Worm (Caenorhabditis elegans) whole organism, L3 larva: Measurements from ENCODE around the gene ztf-13.

Experiments
- R02D3.7 ChIP-seq: fragments of 150-350 bp; optimal IDR thresholded peaks from 2 replicates; lab custom pipeline; 2014; ENCODE audit warnings: missing biosample characterization, missing genetic modification characterization
- ZK546.5 ChIP-seq: sonication (generic microtip); optimal IDR thresholded peaks from 2 replicates; lab custom pipeline; 2017; ENCODE audit warnings: missing biosample characterization, missing genetic modification characterization
- aly-2 ChIP-seq: fragments of 150-350 bp; optimal IDR thresholded peaks from 2 replicates; lab custom pipeline; 2014; ENCODE audit warnings: missing biosample characterization, missing genetic modification characterization
- ama-1 ChIP-seq: fragments of 150-350 bp; optimal IDR thresholded peaks from 2 replicates; lab custom pipeline; 2018
- ceh-28 ChIP-seq: fragments of 150-350 bp; optimal IDR thresholded peaks from 2 replicates; lab custom pipeline; 2014; ENCODE audit warnings: missing biosample characterization, missing genetic modification reagents, missing genetic modification characterization
- ceh-82 ChIP-seq: fragments of 150-350 bp; optimal IDR thresholded peaks from 2 replicates; lab custom pipeline; 2014; ENCODE audit warnings: missing biosample characterization, missing genetic modification characterization
- ceh-9 ChIP-seq: sonication (generic microtip); optimal IDR thresholded peaks from 2 replicates; lab custom pipeline; 2018; ENCODE audit warnings: missing biosample characterization, missing genetic modification characterization
- daf-12 ChIP-seq: fragments of 150-350 bp; optimal IDR thresholded peaks from 2 replicates; lab custom pipeline; 2014; ENCODE audit warnings: missing biosample characterization, missing genetic modification reagents, missing genetic modification characterization
- egl-27 ChIP-seq: sonication (generic microtip); optimal IDR thresholded peaks from 4 replicates; lab custom pipeline; 2017; ENCODE audit warnings: missing biosample characterization, missing genetic modification reagents, missing genetic modification characterization
- egl-5 ChIP-seq: fragments of 150-350 bp; optimal IDR thresholded peaks from 2 replicates; lab custom pipeline; 2017; ENCODE audit warnings: missing biosample characterization, missing genetic modification reagents, missing genetic modification characterization, inconsistent platforms
- elt-1 ChIP-seq: fragments of 150-350 bp; optimal IDR thresholded peaks from 2 replicates; lab custom pipeline; 2014; ENCODE audit warnings: missing biosample characterization, missing genetic modification characterization
- elt-2 ChIP-seq: sonication (generic microtip); optimal IDR thresholded peaks from 2 replicates; lab custom pipeline; 2016; ENCODE audit warnings: missing genetic modification reagents, mild to moderate bottlenecking, missing genetic modification characterization, missing compliant biosample characterization
- elt-3 ChIP-seq, 3 experiments: fragments of 150-350 bp in 1 of 3; sonication (generic microtip) in 2 of 3; optimal IDR thresholded peaks; 2 replicates in 2 of 3; 4 replicates in 1 of 3; lab custom pipeline; 2014 to 2017; ENCODE audit warnings: missing biosample characterization in 3 of 3, missing genetic modification characterization in 3 of 3
- eor-1 ChIP-seq, 2 experiments: fragments of 150-350 bp; optimal IDR thresholded peaks; 2 replicates each; lab custom pipeline; 2014 to 2018; ENCODE audit warnings: missing biosample characterization in 2 of 2, missing genetic modification characterization in 2 of 2
- fkh-10 ChIP-seq: sonication (generic microtip); optimal IDR thresholded peaks from 2 replicates; lab custom pipeline; 2017; ENCODE audit warnings: missing biosample characterization, missing genetic modification reagents, missing genetic modification characterization
- fkh-2 ChIP-seq: fragments of 150-350 bp; optimal IDR thresholded peaks from 2 replicates; lab custom pipeline; 2014; ENCODE audit warnings: missing biosample characterization, missing genetic modification reagents, missing genetic modification characterization
- fos-1 ChIP-seq: fragments of 150-350 bp; optimal IDR thresholded peaks from 2 replicates; lab custom pipeline; 2014; ENCODE audit warnings: missing biosample characterization, missing genetic modification characterization
- hmg-11 ChIP-seq: sonication (generic microtip); optimal IDR thresholded peaks from 2 replicates; lab custom pipeline; 2016; ENCODE audit warnings: missing genetic modification characterization, missing compliant biosample characterization
- jun-1 ChIP-seq: fragments of 150-350 bp; optimal IDR thresholded peaks from 2 replicates; lab custom pipeline; 2014; ENCODE audit warnings: missing biosample characterization, missing genetic modification reagents, missing genetic modification characterization
- lin-15B ChIP-seq: fragments of 150-350 bp; optimal IDR thresholded peaks from 2 replicates; lab custom pipeline; 2014; ENCODE audit warnings: missing biosample characterization, missing genetic modification characterization
- lsy-12 ChIP-seq: sonication (generic microtip); optimal IDR thresholded peaks from 2 replicates; lab custom pipeline; 2016; ENCODE audit warnings: mild to moderate bottlenecking, missing genetic modification characterization, missing compliant biosample characterization
- mdl-1 ChIP-seq: fragments of 150-350 bp; optimal IDR thresholded peaks from 2 replicates; lab custom pipeline; 2014; ENCODE audit warnings: missing biosample characterization, missing genetic modification characterization
- mml-1 ChIP-seq: fragments of 150-350 bp; sonication (generic microtip); optimal IDR thresholded peaks from 3 replicates; lab custom pipeline; 2014; ENCODE audit warnings: missing biosample characterization, missing genetic modification characterization
- nfya-1 ChIP-seq: sonication (generic microtip); optimal IDR thresholded peaks from 2 replicates; lab custom pipeline; 2017; ENCODE audit warnings: missing genetic modification characterization, mild to moderate bottlenecking, missing compliant biosample characterization, antibody characterized with exemption, moderate library complexity; ENCODE audit not compliant: insufficient read depth
- nhr-11 ChIP-seq: fragments of 150-350 bp; optimal IDR thresholded peaks from 2 replicates; lab custom pipeline; 2014; ENCODE audit warnings: missing biosample characterization, missing genetic modification characterization
- nhr-23 ChIP-seq: fragments of 150-350 bp; optimal IDR thresholded peaks from 2 replicates; lab custom pipeline; 2014; ENCODE audit warnings: missing biosample characterization, missing genetic modification reagents, missing genetic modification characterization
- nhr-28 ChIP-seq: fragments of 150-350 bp; optimal IDR thresholded peaks from 2 replicates; lab custom pipeline; 2014; ENCODE audit warnings: missing biosample characterization, missing genetic modification characterization
- nhr-43 ChIP-seq: sonication (generic microtip); optimal IDR thresholded peaks from 2 replicates; lab custom pipeline; 2016; ENCODE audit warnings: mild to moderate bottlenecking, missing genetic modification characterization, missing compliant biosample characterization; ENCODE audit not compliant: poor library complexity, severe bottlenecking
- nhr-67 ChIP-seq: fragments of 150-350 bp; optimal IDR thresholded peaks from 2 replicates; lab custom pipeline; 2014; ENCODE audit warnings: missing biosample characterization, missing genetic modification characterization
- nhr-76 ChIP-seq: fragments of 150-350 bp; sonication (generic microtip); optimal IDR thresholded peaks from 5 replicates; lab custom pipeline; 2014; ENCODE audit warnings: missing biosample characterization, missing genetic modification characterization
- nhr-77 ChIP-seq: fragments of 150-350 bp; optimal IDR thresholded peaks from 2 replicates; lab custom pipeline; 2014; ENCODE audit warnings: missing biosample characterization, missing genetic modification characterization
- pha-4 ChIP-seq: fragments of 150-350 bp; optimal IDR thresholded peaks from 2 replicates; lab custom pipeline; 2014; ENCODE audit warnings: missing biosample characterization, missing genetic modification reagents, missing genetic modification characterization
- sea-2 ChIP-seq: fragments of 150-350 bp; sonication (generic microtip); optimal IDR thresholded peaks from 4 replicates; lab custom pipeline; 2014; ENCODE audit warnings: missing biosample characterization, missing genetic modification reagents, missing genetic modification characterization
- skn-1 ChIP-seq: fragments of 150-350 bp; optimal IDR thresholded peaks from 2 replicates; lab custom pipeline; 2014; ENCODE audit warnings: missing biosample characterization, missing genetic modification characterization
- snpc-4 ChIP-seq: fragments of 150-350 bp; optimal IDR thresholded peaks from 2 replicates; lab custom pipeline; 2014; ENCODE audit warnings: missing biosample characterization, missing genetic modification characterization
- tbx-2 ChIP-seq: sonication (generic microtip); optimal IDR thresholded peaks from 2 replicates; lab custom pipeline; 2016; ENCODE audit warnings: mild to moderate bottlenecking, missing genetic modification characterization, missing compliant biosample characterization
- unc-39 ChIP-seq: sonication (generic microtip); optimal IDR thresholded peaks from 4 replicates; lab custom pipeline; 2017; ENCODE audit warnings: missing biosample characterization, missing genetic modification characterization
- unc-62 ChIP-seq: fragments of 150-350 bp; sonication (generic microtip); optimal IDR thresholded peaks from 4 replicates; lab custom pipeline; 2014; ENCODE audit warnings: missing biosample characterization, missing genetic modification reagents, missing genetic modification characterization
- ztf-11 ChIP-seq: fragments of 150-350 bp; optimal IDR thresholded peaks from 2 replicates; lab custom pipeline; 2014; ENCODE audit warnings: missing biosample characterization, missing genetic modification characterization
- ztf-4 ChIP-seq: fragments of 150-350 bp; optimal IDR thresholded peaks from 2 replicates; lab custom pipeline; 2014; ENCODE audit warnings: missing biosample characterization, missing genetic modification characterization

The ztf-13 gene

ce11 chrX:3063274-3063673 is 38.7 kb downstream of the ztf-13 start, which contains the start of gene ceh-30:
Gene ceh-30 (plus strand): TSS chrX:3063574.
- TF ChIP-seq lsy-12 (tag; lab: Kevin White, UChicago) (no peak), sea-2 (no peak), egl-5 (no peak), mdl-1 (no peak), ZK546.5 (tag; lab: Kevin White, UChicago) (no peak), R02D3.7 (no peak), elt-2 (tag; lab: Kevin White, UChicago) (no peak)

- TF ChIP-seq nhr-11 (tag; lab: Kevin White, UChicago) (no peak), ztf-4 (tag; lab: Kevin White, UChicago) (no peak), jun-1 (tag; lab: Kevin White, UChicago) (no peak), fkh-2 (no peak), nhr-77 (tag; lab: Kevin White, UChicago) (no peak), daf-12 (no peak), hmg-11 (tag; lab: Kevin White, UChicago) (no peak), elt-1 (no peak), nhr-28 (no peak), nhr-67 (tag; lab: Kevin White, UChicago) (no peak), nhr-76 (tag; lab: Kevin White, UChicago) (no peak), mdl-1 (no peak), egl-27 (tag; lab: Kevin White, UChicago) (no peak), elt-3 (tag; optimal IDR thresholded peaks at IDR 0.05; lab: Kevin White, UChicago) (no peak), nfya-1 (tag; lab: Kevin White, UChicago) (no peak), tbx-2 (no peak)
These were observed 40.3 kb downstream of the ztf-13 start for ce11 chrX:3061698-3062097.

ce11 chrX:3059299-3059698 is 42.7 kb downstream of the ztf-13 start, which contains the start of gene rsef-1:
Gene rsef-1 (minus strand): TSS chrX:3059399.
- TF ChIP-seq nhr-23 (tag; lab: Kevin White, UChicago) = no peak
- no peak for TF ChIP-seq nhr-67 (tag; lab: Kevin White, UChicago)
- TF ChIP-seq tbx-2 = no peak
- TF ChIP-seq ama-1 (lab: Kevin White, UChicago) = no peak
- TF ChIP-seq lin-15B (tag; lab: Kevin White, UChicago) = no peak
- TF ChIP-seq aly-2 (tag; lab: Kevin White, UChicago) = no peak
- TF ChIP-seq fkh-10 (GFP tag; lab: Kevin White, UChicago) = no peak
- TF ChIP-seq eor-1 (tag; optimal IDR thresholded peaks at IDR 0.05; lab: Kevin White, UChicago) = no peak
- no peak for TF ChIP-seq unc-62 (GFP tag; lab: Kevin White, UChicago)
- no peak for TF ChIP-seq skn-1 (tag; lab: Kevin White, UChicago)
- no peak for TF ChIP-seq fkh-2
- no peak for TF ChIP-seq mml-1 (tag; lab: Kevin White, UChicago)
- TF ChIP-seq egl-27 (tag; lab: Kevin White, UChicago) = no peak
- no peak for TF ChIP-seq ztf-4 (tag; lab: Kevin White, UChicago)
- no peak for TF ChIP-seq ceh-82 (tag; lab: Kevin White, UChicago)
- TF ChIP-seq fos-1 (tag; lab: Kevin White, UChicago) = no peak
- TF ChIP-seq daf-12 = no peak
- TF ChIP-seq ztf-11 = no peak
- no peak for TF ChIP-seq nhr-11 (tag; lab: Kevin White, UChicago)
- TF ChIP-seq unc-39 (tag; lab: Kevin White, UChicago) = no peak

- TF ChIP-seq pha-4 = no peak
- TF ChIP-seq hmg-11 (tag; lab: Kevin White, UChicago) = no peak
- no peak for TF ChIP-seq nhr-11 (tag; lab: Kevin White, UChicago)
- no peak for TF ChIP-seq nhr-28
- no peak for TF ChIP-seq ama-1 (lab: Kevin White, UChicago)
- no peak for TF ChIP-seq ceh-28 (tag; lab: Kevin White, UChicago)
These were observed 44.3 kb downstream of the ztf-13 start for ce11 chrX:3057656-3058055.

ce11 chrX:3056098-3056497 is 45.9 kb downstream of the ztf-13 start:
- TF ChIP-seq nhr-77 (tag; lab: Kevin White, UChicago) = no peak
- no peak for TF ChIP-seq nhr-67 (tag; lab: Kevin White, UChicago)
- TF ChIP-seq mml-1 (tag; lab: Kevin White, UChicago) = no peak
- TF ChIP-seq ZK546.5 (tag; lab: Kevin White, UChicago) = no peak
- TF ChIP-seq unc-39 (tag; lab: Kevin White, UChicago) = no peak
- TF ChIP-seq mdl-1 = no peak
- TF ChIP-seq nhr-43 (tag; lab: Kevin White, UChicago) = no peak
- no peak for TF ChIP-seq nhr-11 (tag; lab: Kevin White, UChicago)
- TF ChIP-seq fkh-10 (GFP tag; lab: Kevin White, UChicago) = no peak
- TF ChIP-seq nfya-1 (tag; lab: Kevin White, UChicago) = no peak
- TF ChIP-seq ceh-9 = no peak
- TF ChIP-seq snpc-4 = no peak
- TF ChIP-seq pha-4 = no peak
